Fruit fly (Drosophila melanogaster): ENCODE measurements around the gene Amnionless.
A peak's percentile ranks its signal among the peaks of the same experiment; 100 is the strongest.

The Amnionless gene

DNA sequence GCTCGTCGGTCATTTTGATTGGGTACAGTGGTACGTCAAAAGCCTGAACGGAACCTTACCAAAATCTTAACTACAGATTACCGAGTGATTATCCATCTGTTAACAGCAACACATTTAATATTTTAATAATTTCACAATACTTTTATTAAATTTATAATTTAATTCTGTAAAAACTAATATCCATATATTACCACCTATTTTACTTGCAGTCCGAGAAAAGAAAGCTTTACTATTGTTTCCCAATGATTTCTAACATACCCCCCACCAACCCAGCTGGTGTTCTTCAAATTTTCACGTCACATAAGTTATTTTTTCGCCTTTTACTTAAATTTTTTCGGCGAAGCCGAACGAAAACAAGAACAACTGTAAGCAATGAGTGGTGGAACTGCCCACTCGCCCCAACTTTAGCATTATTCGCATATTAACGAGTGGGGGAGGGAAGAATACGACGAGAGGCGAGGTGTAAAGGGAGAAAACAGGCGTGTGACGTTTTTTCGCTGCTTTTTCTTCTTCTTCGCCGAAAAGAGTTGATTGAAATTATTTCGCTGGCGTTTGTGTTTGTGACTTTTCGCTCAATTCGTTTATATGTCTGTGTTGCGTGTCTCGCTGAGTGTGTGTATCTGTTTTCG is 41.0 kb downstream of the Amnionless start (continued):
- TF ChIP-seq Pdp1 (GFP tag; optimal IDR thresholded peaks at IDR 0.05) (no peak), ato (GFP tag; IDR thresholded peaks at IDR 0.05; ENCODE audit: partially characterized antibody) (no peak), schlank (tag; optimal IDR thresholded peaks at IDR 0.05) (no peak), usp (GFP tag; optimal IDR thresholded peaks at IDR 0.05) (no peak), CG2678 (tag; optimal IDR thresholded peaks at IDR 0.05) (peak; percentile 82), Drgx (GFP tag; IDR thresholded peaks at IDR 0.05) (peak; percentile 73), Blimp-1 (GFP tag; optimal IDR thresholded peaks at IDR 0.05) (peak; percentile 43), Abd-B (GFP tag; optimal IDR thresholded peaks at IDR 0.05) (peak; percentile 15), fd102C (GFP tag; optimal IDR thresholded peaks at IDR 0.05) (no peak), CG30431 (GFP tag; optimal IDR thresholded peaks at IDR 0.05) (no peak), wor (GFP tag; IDR thresholded peaks at IDR 0.05) (no peak), p53 (GFP tag; optimal IDR thresholded peaks at IDR 0.05) (no peak), Hr3 (GFP tag; optimal IDR thresholded peaks at IDR 0.05) (peak; percentile 33), slbo (GFP tag; IDR thresholded peaks at IDR 0.05) (peak; percentile 75), Awh (GFP tag; IDR thresholded peaks at IDR 0.05) (no peak), Ptx1 (GFP tag; IDR thresholded peaks at IDR 0.05) (peak; percentile 55), pros (GFP tag; optimal IDR thresholded peaks at IDR 0.05) (no peak), jigr1 (GFP tag; IDR thresholded peaks at IDR 0.05) (no peak), CG18764 (GFP tag; optimal IDR thresholded peaks at IDR 0.05) (no peak), onecut (GFP tag; IDR thresholded peaks at IDR 0.05) (no peak), Asciz (GFP tag; optimal IDR thresholded peaks at IDR 0.05) (peak; percentile 9), aop (GFP tag; IDR thresholded peaks at IDR 0.05) (no peak), CG4707 (GFP tag; optimal IDR thresholded peaks at IDR 0.05) (no peak), CG11085 (GFP tag; IDR thresholded peaks at IDR 0.05) (no peak), scrt (GFP tag; optimal IDR thresholded peaks at IDR 0.05) (peak; percentile 47), CG2712 (tag; optimal IDR thresholded peaks at IDR 0.05) (peak; percentile 54), Dip3 (GFP tag; optimal IDR thresholded peaks at IDR 0.05) (no peak), CG7987 (GFP tag; optimal IDR thresholded peaks at IDR 0.05) (no peak), CG1602 (GFP tag; optimal IDR thresholded peaks at IDR 0.05) (peak; percentile 7), al (GFP tag; IDR thresholded peaks at IDR 0.05) (peak; percentile 29; the same call in 1 of the 2 replicates), CG12744 (GFP tag; optimal IDR thresholded peaks at IDR 0.05) (no peak), unc-4 (GFP tag; IDR thresholded peaks at IDR 0.05; ENCODE audit: partially characterized antibody) (no peak), Sox102F (GFP tag; optimal IDR thresholded peaks at IDR 0.05) (peak; percentile 52), exex (tag; optimal IDR thresholded peaks at IDR 0.05) (peak; percentile 44), yki (optimal IDR thresholded peaks at IDR 0.05) (no peak), bab2 (GFP tag; optimal IDR thresholded peaks at IDR 0.05) (no peak), ken (GFP tag; IDR thresholded peaks at IDR 0.05) (no peak), CG17568 (GFP tag; optimal IDR thresholded peaks at IDR 0.05) (no peak), CG11398 (GFP tag; optimal IDR thresholded peaks at IDR 0.05) (no peak), sc (optimal IDR thresholded peaks at IDR 0.05) (no peak), sc (GFP tag; optimal IDR thresholded peaks at IDR 0.05) (peak; percentile 0), CG8478 (optimal IDR thresholded peaks at IDR 0.05) (no peak), ab (GFP tag; optimal IDR thresholded peaks at IDR 0.05) (no peak), CG10366 (GFP tag; IDR thresholded peaks at IDR 0.05) (peak; percentile 26; the same call in 1 of the 2 replicates), amos (GFP tag; IDR thresholded peaks at IDR 0.05; ENCODE audit: partially characterized antibody) (peak; percentile 14; the same call in 1 of the 2 replicates), CG5245 (GFP tag; optimal IDR thresholded peaks at IDR 0.05) (no peak), CG17359 (tag; optimal IDR thresholded peaks at IDR 0.05) (peak; percentile 54), sqz (GFP tag; optimal IDR thresholded peaks at IDR 0.05) (no peak), CG3838 (GFP tag; optimal IDR thresholded peaks at IDR 0.05) (peak; percentile 13), CG10209 (GFP tag; optimal IDR thresholded peaks at IDR 0.05) (peak; percentile 42), Optix (GFP tag; IDR thresholded peaks at IDR 0.05) (no peak)
